Fruit fly (Drosophila melanogaster) whole organism, embryonic: ENCODE measurements around the gene Doc2.
A peak's percentile ranks its signal among the peaks of the same experiment; 100 is the strongest.

Experiments
- CG10267 ChIP-seq: fragments of 200-800 bp; sonication (Bioruptor generic); optimal IDR thresholded peaks from 2 replicates; lab custom pipeline; 2018; ENCODE audit warnings: missing biosample characterization, mild to moderate bottlenecking, missing genetic modification characterization, moderate library complexity
- CG15514 ChIP-seq: fragments of 200-800 bp; sonication (Bioruptor generic); optimal IDR thresholded peaks from 3 replicates; lab custom pipeline; 2017; ENCODE audit warnings: missing biosample characterization, missing genetic modification characterization, mild to moderate bottlenecking, moderate library complexity, missing genetic modification reagents
- CG16815 ChIP-seq: fragments of 200-800 bp; sonication (Bioruptor generic); optimal IDR thresholded peaks from 3 replicates; lab custom pipeline; 2017; ENCODE audit warnings: missing biosample characterization, mild to moderate bottlenecking, missing genetic modification characterization
- Drgx ChIP-seq: fragments of 200-800 bp; sonication (Bioruptor generic); IDR thresholded peaks from 2 replicates; pipeline ENCODE4 v1.3.6; 2022; ENCODE audit warnings: missing biosample characterization, missing genetic modification characterization
- crp ChIP-seq, 2 experiments: fragments of 200-800 bp; sonication (Bioruptor generic); optimal IDR thresholded peaks; 2 replicates in 1 of 2; 3 replicates in 1 of 2; lab custom pipeline; 2017; ENCODE audit warnings: missing biosample characterization in 2 of 2, missing genetic modification characterization in 2 of 2, mild to moderate bottlenecking in 1 of 2, moderate library complexity in 1 of 2
- gfzf ChIP-seq: fragments of 200-800 bp; sonication (Bioruptor generic); optimal IDR thresholded peaks from 2 replicates; lab custom pipeline; 2016; ENCODE audit warnings: missing biosample characterization, mild to moderate bottlenecking, missing genetic modification characterization, moderate library complexity
- kni ChIP-seq: fragments of 200-800 bp; sonication (Bioruptor generic); optimal IDR thresholded peaks from 3 replicates; lab custom pipeline; 2017; ENCODE audit warnings: mild to moderate bottlenecking, missing biosample characterization, missing genetic modification reagents, missing genetic modification characterization

DNA sequence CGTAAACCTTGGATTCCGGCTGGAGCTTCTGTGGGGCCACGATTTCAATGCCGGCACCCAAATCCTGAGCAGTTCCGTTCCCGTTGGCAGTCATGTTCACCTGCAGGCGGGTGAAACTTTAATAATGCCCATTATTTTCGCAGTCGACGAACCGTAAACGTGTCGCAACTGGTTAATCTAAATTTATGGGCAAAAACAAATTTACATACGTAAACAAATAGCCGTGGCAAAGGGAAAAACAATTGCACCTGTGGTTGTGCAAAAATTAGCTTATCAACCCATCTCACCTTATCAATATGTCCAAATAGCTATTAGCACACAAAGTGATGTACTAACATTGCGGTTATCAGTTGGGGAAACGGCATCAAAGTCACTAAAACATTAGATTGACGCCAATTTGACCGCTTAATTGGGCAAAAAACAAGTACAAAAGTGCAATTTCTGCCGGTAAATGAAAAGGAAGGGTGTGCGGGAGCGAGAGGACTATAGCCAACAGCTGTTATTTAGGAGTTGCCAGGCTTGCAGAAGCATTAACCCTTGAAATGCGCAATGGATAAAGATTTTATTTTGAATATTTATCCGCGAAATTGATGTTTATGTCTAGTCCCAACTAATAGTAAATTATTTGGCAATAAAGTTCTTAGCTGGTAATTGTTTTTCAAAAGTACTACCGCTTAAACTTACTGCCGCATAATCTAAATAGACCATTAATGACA, 33.8 kb downstream of the Doc2 start:
- TF ChIP-seq CG16815 (GFP tag; lab: Kevin White, UChicago): no peak
- peak; percentile 26 to 82 for TF ChIP-seq crp (GFP tag; optimal IDR thresholded peaks at IDR 0.05; lab: Kevin White, UChicago)
- TF ChIP-seq Drgx: no peak
- no peak for TF ChIP-seq CG10267 (tag; lab: Kevin White, UChicago)
- no peak for TF ChIP-seq gfzf (GFP tag; lab: Kevin White, UChicago)
- no peak for TF ChIP-seq kni (GFP tag; lab: Kevin White, UChicago)
- no peak for TF ChIP-seq CG15514
